Fruit fly (Drosophila melanogaster): ENCODE data around the gene CG6138.

Gene CG6138

dm6 chr2L:10519225-10519624, 47.8 kb upstream of the CG6138 start (continued):
- peak; percentile 74 for TF ChIP-seq CG17359 (tag; optimal IDR thresholded peaks at IDR 0.05)
- TF ChIP-seq nerfin-2 (GFP tag; IDR thresholded peaks at IDR 0.05; ENCODE audit: partially characterized antibody), result no peak
- TF ChIP-seq eve (GFP tag; optimal IDR thresholded peaks at IDR 0.05), result peak in 1 of 2 experiments; percentile 66
- TF ChIP-seq Hmx (GFP tag; optimal IDR thresholded peaks at IDR 0.05), result no peak
- TF ChIP-seq H15 (GFP tag; IDR thresholded peaks at IDR 0.05), result peak; percentile 69; the same call in 1 of the 3 replicates
- no peak for TF ChIP-seq bigmax (GFP tag; optimal IDR thresholded peaks at IDR 0.05)
- TF ChIP-seq CG13123 (GFP tag; optimal IDR thresholded peaks at IDR 0.05), result no peak
- peak; percentile 63 for TF ChIP-seq Sox102F (GFP tag; optimal IDR thresholded peaks at IDR 0.05)
- TF ChIP-seq pho (GFP tag; optimal IDR thresholded peaks at IDR 0.05), result peak; percentile 31
- no peak for TF ChIP-seq dmrt11E (tag; optimal IDR thresholded peaks at IDR 0.05)
- peak; percentile 24 for TF ChIP-seq grn (GFP tag; optimal IDR thresholded peaks at IDR 0.05)
- peak; percentile 34 for TF ChIP-seq CG10209 (GFP tag; optimal IDR thresholded peaks at IDR 0.05)
- TF ChIP-seq ssp (GFP tag; IDR thresholded peaks at IDR 0.05), result peak; percentile 26; the same call in 1 of the 2 replicates
- no peak for TF ChIP-seq hkb (optimal IDR thresholded peaks at IDR 0.05)
- TF ChIP-seq hkb (GFP tag; IDR thresholded peaks at IDR 0.05), result peak; percentile 73
- no peak for TF ChIP-seq CG12744 (GFP tag; optimal IDR thresholded peaks at IDR 0.05)
- TF ChIP-seq stwl (tag; optimal IDR thresholded peaks at IDR 0.05), result no peak
- no peak for TF ChIP-seq pan (optimal IDR thresholded peaks at IDR 0.05)
- peak in 1 of 2 experiments; percentile 70 for TF ChIP-seq pan (GFP tag; optimal IDR thresholded peaks at IDR 0.05 in 1 of 2, IDR thresholded peaks at IDR 0.05 in 1 of 2)
- TF ChIP-seq Ssrp (tag; optimal IDR thresholded peaks at IDR 0.05), result peak; percentile 33
- no peak for TF ChIP-seq MTF-1 (GFP tag; optimal IDR thresholded peaks at IDR 0.05; ENCODE audit: borderline replicate concordance)
- TF ChIP-seq pzg (GFP tag; optimal IDR thresholded peaks at IDR 0.05), result no peak
- TF ChIP-seq CG1024 (GFP tag; IDR thresholded peaks at IDR 0.05), result no peak
- TF ChIP-seq Oaz (GFP tag; IDR thresholded peaks at IDR 0.05), result peak; percentile 73
- TF ChIP-seq onecut (GFP tag; IDR thresholded peaks at IDR 0.05), result peak; percentile 47; the same call in 1 of the 2 replicates
- no peak for TF ChIP-seq Hr39 (optimal IDR thresholded peaks at IDR 0.05)
- no peak for TF ChIP-seq Bgb (GFP tag; IDR thresholded peaks at IDR 0.05; ENCODE audit: partially characterized antibody)
- no peak for TF ChIP-seq CG6654 (GFP tag; optimal IDR thresholded peaks at IDR 0.05)
- peak; percentile 39; the same call in 1 of the 2 replicates for TF ChIP-seq rib (GFP tag; IDR thresholded peaks at IDR 0.05)
- TF ChIP-seq knrl (GFP tag; IDR thresholded peaks at IDR 0.05; ENCODE audit: partially characterized antibody), result no peak
- no peak for TF ChIP-seq CG15479 (GFP tag; optimal IDR thresholded peaks at IDR 0.05)
- peak; percentile 63 for TF ChIP-seq lmd (GFP tag; IDR thresholded peaks at IDR 0.05)
- no peak for TF ChIP-seq az2 (GFP tag; optimal IDR thresholded peaks at IDR 0.05)
- peak; percentile 19 for TF ChIP-seq CG3407 (GFP tag; optimal IDR thresholded peaks at IDR 0.05)
- peak; percentile 76 for TF ChIP-seq CG11504 (tag; optimal IDR thresholded peaks at IDR 0.05)
- TF ChIP-seq vnd (GFP tag; IDR thresholded peaks at IDR 0.05; ENCODE audit: partially characterized antibody), result no peak
- TF ChIP-seq jumu (GFP tag; optimal IDR thresholded peaks at IDR 0.05), result peak; percentile 2
- TF ChIP-seq lab (GFP tag; optimal IDR thresholded peaks at IDR 0.05), result peak; percentile 88
- TF ChIP-seq dm (GFP tag; optimal IDR thresholded peaks at IDR 0.05), result no peak
- no peak for TF ChIP-seq NC2α (GFP tag; optimal IDR thresholded peaks at IDR 0.05)
- TF ChIP-seq cato (GFP tag; optimal IDR thresholded peaks at IDR 0.05; ENCODE audit: borderline replicate concordance), result no peak
- no peak for TF ChIP-seq inv (GFP tag; IDR thresholded peaks at IDR 0.05; ENCODE audit: partially characterized antibody)
- TF ChIP-seq tll (GFP tag; optimal IDR thresholded peaks at IDR 0.05), result no peak
- 0 out of 3 replicates have a peak, but pooled peaks have one; percentile 40 for TF ChIP-seq Mrtf (GFP tag; IDR thresholded peaks at IDR 0.05)
- peak; percentile 49 for TF ChIP-seq CG1233 (GFP tag; optimal IDR thresholded peaks at IDR 0.05)
- TF ChIP-seq sob (GFP tag; IDR thresholded peaks at IDR 0.05), result peak; percentile 67
- TF ChIP-seq hbn (GFP tag; IDR thresholded peaks at IDR 0.05; ENCODE audit: partially characterized antibody), result no peak
- no peak for TF ChIP-seq CG8290 (GFP tag; optimal IDR thresholded peaks at IDR 0.05)
- peak in 1 of 2 experiments; percentile 75 for TF ChIP-seq CG8290 (tag; optimal IDR thresholded peaks at IDR 0.05)
- no peak for TF ChIP-seq CG16815 (GFP tag; optimal IDR thresholded peaks at IDR 0.05)
- no peak for TF ChIP-seq cad (GFP tag; optimal IDR thresholded peaks at IDR 0.05)

Data from whole organism, embryonic.